Worm (Caenorhabditis elegans) whole organism, L2 larva: Measurements from ENCODE around the gene ant-1.3.
"Not testable (repeated sequence)": the region's sequence is repeated elsewhere in the genome, so short reads cannot be mapped to it uniquely, and the experiment has no call there.

Experiments
- C34F6.9 ChIP-seq: fragments of 150-350 bp; optimal IDR thresholded peaks from 2 replicates; lab custom pipeline; 2014; ENCODE audit warnings: missing biosample characterization, missing genetic modification characterization
- F13H6.1 ChIP-seq: sonication (generic microtip); optimal IDR thresholded peaks from 2 replicates; lab custom pipeline; 2016; ENCODE audit warnings: missing genetic modification characterization, missing compliant biosample characterization
- Y55F3AM.14 ChIP-seq: fragments of 200-800 bp; sonication (Bioruptor generic); optimal IDR thresholded peaks from 2 replicates; lab custom pipeline; 2018; ENCODE audit warnings: mild to moderate bottlenecking, missing genetic modification characterization, missing compliant biosample characterization
- ZK546.5 ChIP-seq: sonication (generic microtip); optimal IDR thresholded peaks from 2 replicates; lab custom pipeline; 2017; ENCODE audit warnings: missing biosample characterization, missing genetic modification characterization
- aly-2 ChIP-seq: fragments of 150-350 bp; optimal IDR thresholded peaks from 2 replicates; lab custom pipeline; 2014; ENCODE audit warnings: missing biosample characterization, missing genetic modification characterization
- ama-1 ChIP-seq: fragments of 150-350 bp; optimal IDR thresholded peaks from 2 replicates; lab custom pipeline; 2018; ENCODE audit warnings: inconsistent platforms
- blmp-1 ChIP-seq: sonication (generic microtip); optimal IDR thresholded peaks from 2 replicates; lab custom pipeline; 2017; ENCODE audit warnings: missing genetic modification characterization, mild to moderate bottlenecking, missing compliant biosample characterization, antibody characterized with exemption, moderate library complexity; ENCODE audit not compliant: insufficient read depth
- ceh-16 ChIP-seq: fragments of 150-350 bp; optimal IDR thresholded peaks from 2 replicates; lab custom pipeline; 2014; ENCODE audit warnings: missing biosample characterization, missing genetic modification characterization
- ceh-82 ChIP-seq: fragments of 150-350 bp; optimal IDR thresholded peaks from 2 replicates; lab custom pipeline; 2014; ENCODE audit warnings: missing biosample characterization, missing genetic modification characterization
- crh-2 ChIP-seq: sonication (generic microtip); optimal IDR thresholded peaks from 2 replicates; lab custom pipeline; 2017; ENCODE audit warnings: missing biosample characterization, missing genetic modification characterization
- dmd-4 ChIP-seq: sonication (generic microtip); optimal IDR thresholded peaks from 2 replicates; lab custom pipeline; 2017; ENCODE audit warnings: missing biosample characterization, missing genetic modification characterization
- egl-27 ChIP-seq: sonication (generic microtip); optimal IDR thresholded peaks from 3 replicates; lab custom pipeline; 2017; ENCODE audit warnings: missing biosample characterization, missing genetic modification reagents, missing genetic modification characterization
- elt-1 ChIP-seq: fragments of 150-350 bp; optimal IDR thresholded peaks from 2 replicates; lab custom pipeline; 2014; ENCODE audit warnings: missing biosample characterization, missing genetic modification characterization
- fos-1 ChIP-seq: fragments of 150-350 bp; optimal IDR thresholded peaks from 2 replicates; lab custom pipeline; 2014; ENCODE audit warnings: missing biosample characterization, missing genetic modification characterization
- gmeb-1 ChIP-seq: fragments of 150-350 bp; optimal IDR thresholded peaks from 2 replicates; lab custom pipeline; 2014; ENCODE audit warnings: missing biosample characterization, missing genetic modification characterization
- lin-11 ChIP-seq: fragments of 150-350 bp; sonication (generic microtip); optimal IDR thresholded peaks from 2 replicates; lab custom pipeline; 2014; ENCODE audit warnings: missing biosample characterization, missing genetic modification characterization, inconsistent platforms, mixed read lengths
- lin-13 ChIP-seq: fragments of 150-350 bp; optimal IDR thresholded peaks from 2 replicates; lab custom pipeline; 2014; ENCODE audit warnings: missing biosample characterization, missing genetic modification reagents, missing genetic modification characterization
- mdl-1 ChIP-seq, 2 experiments: fragments of 150-350 bp in 1 of 2; sonication (generic microtip) in 1 of 2; optimal IDR thresholded peaks; 2 replicates each; lab custom pipeline; 2017; ENCODE audit warnings: missing biosample characterization in 2 of 2, missing genetic modification characterization in 2 of 2
- nhr-10 ChIP-seq: sonication (generic microtip); optimal IDR thresholded peaks from 2 replicates; lab custom pipeline; 2017; ENCODE audit warnings: missing biosample characterization, missing genetic modification characterization
- nhr-11 ChIP-seq: fragments of 150-350 bp; optimal IDR thresholded peaks from 2 replicates; lab custom pipeline; 2014; ENCODE audit warnings: missing biosample characterization, missing genetic modification characterization
- nhr-23 ChIP-seq: fragments of 150-350 bp; optimal IDR thresholded peaks from 2 replicates; lab custom pipeline; 2014; ENCODE audit warnings: missing biosample characterization, missing genetic modification reagents, missing genetic modification characterization
- nhr-237 ChIP-seq: fragments of 150-350 bp; optimal IDR thresholded peaks from 2 replicates; lab custom pipeline; 2014; ENCODE audit warnings: missing biosample characterization, missing genetic modification characterization
- nhr-25 ChIP-seq: fragments of 150-350 bp; sonication (generic microtip); optimal IDR thresholded peaks from 3 replicates; lab custom pipeline; 2014; ENCODE audit warnings: missing biosample characterization, missing genetic modification characterization
- nhr-77 ChIP-seq: fragments of 150-350 bp; optimal IDR thresholded peaks from 2 replicates; lab custom pipeline; 2014; ENCODE audit warnings: missing biosample characterization, missing genetic modification characterization
- peb-1 ChIP-seq: fragments of 150-350 bp; optimal IDR thresholded peaks from 2 replicates; lab custom pipeline; 2014; ENCODE audit warnings: missing biosample characterization, missing genetic modification characterization
- sma-3 ChIP-seq: sonication (generic microtip); optimal IDR thresholded peaks from 2 replicates; lab custom pipeline; 2016; ENCODE audit warnings: missing genetic modification reagents, missing genetic modification characterization, missing compliant biosample characterization
- sma-9 ChIP-seq, 2 experiments: fragments of 150-350 bp in 1 of 2; sonication (generic microtip) in 1 of 2; optimal IDR thresholded peaks; 2 replicates each; lab custom pipeline; 2014 to 2016; ENCODE audit warnings: missing genetic modification characterization in 2 of 2, mild to moderate bottlenecking in 1 of 2, missing biosample characterization in 1 of 2, missing compliant biosample characterization in 1 of 2, missing genetic modification reagents in 1 of 2, moderate library complexity in 1 of 2
- snpc-4 ChIP-seq: fragments of 150-350 bp; optimal IDR thresholded peaks from 2 replicates; lab custom pipeline; 2014; ENCODE audit warnings: missing biosample characterization, missing genetic modification characterization
- unc-39 ChIP-seq: fragments of 150-350 bp; optimal IDR thresholded peaks from 2 replicates; lab custom pipeline; 2014; ENCODE audit warnings: missing biosample characterization, missing genetic modification characterization
- unc-55 ChIP-seq: fragments of 150-350 bp; sonication (generic microtip); optimal IDR thresholded peaks from 3 replicates; lab custom pipeline; 2014; ENCODE audit warnings: missing biosample characterization, missing genetic modification reagents, missing genetic modification characterization
- unc-62 ChIP-seq: fragments of 150-350 bp; optimal IDR thresholded peaks from 2 replicates; lab custom pipeline; 2014; ENCODE audit warnings: missing biosample characterization, missing genetic modification reagents, missing genetic modification characterization
- zag-1 ChIP-seq: fragments of 150-350 bp; optimal IDR thresholded peaks from 2 replicates; lab custom pipeline; 2014; ENCODE audit warnings: missing biosample characterization, missing genetic modification characterization
- ztf-1 ChIP-seq: fragments of 200-800 bp; sonication (Bioruptor generic); conservative IDR thresholded peaks from 2 replicates; pipeline ENCODE4 v1.3.6; 2022; ENCODE audit warnings: missing genetic modification characterization, missing compliant biosample characterization
- ztf-4 ChIP-seq: fragments of 150-350 bp; optimal IDR thresholded peaks from 2 replicates; lab custom pipeline; 2014; ENCODE audit warnings: missing biosample characterization, missing genetic modification characterization

ant-1.3 gene

ce11 chrIV:9748342-9748741 lies 39.2 kb upstream of the ant-1.3 start, which contains the start of gene C28D4.8:
Gene C28D4.8, minus strand, starts transcription at chrIV:9748442.
- no peak for TF ChIP-seq nhr-11 (tag; lab: Kevin White, UChicago)
- TF ChIP-seq aly-2 (tag; lab: Kevin White, UChicago) = no peak
- no peak for TF ChIP-seq egl-27
- TF ChIP-seq unc-62 (GFP tag; lab: Kevin White, UChicago) = no peak
- TF ChIP-seq Y55F3AM.14 = no peak
- no peak for TF ChIP-seq nhr-10 (tag; lab: Kevin White, UChicago)
- TF ChIP-seq lin-11 (tag; lab: Kevin White, UChicago) = no peak
- no peak for TF ChIP-seq snpc-4 (tag; lab: Kevin White, UChicago)
- TF ChIP-seq blmp-1 (tag; lab: Kevin White, UChicago) = no peak
- no peak for TF ChIP-seq peb-1
- TF ChIP-seq ceh-16 (tag; lab: Kevin White, UChicago) = no peak
- no peak for TF ChIP-seq sma-3 (GFP tag; lab: Kevin White, UChicago)
- no peak for TF ChIP-seq mdl-1 (tag; optimal IDR thresholded peaks at IDR 0.05; lab: Kevin White, UChicago)

ce11 chrIV:9746762-9747161 lies 37.7 kb upstream of the ant-1.3 start, which contains the start of gene C28D4.5:
Gene C28D4.5, minus strand, starts transcription at chrIV:9746862.
- TF ChIP-seq ama-1 (lab: Kevin White, UChicago) = no peak
- TF ChIP-seq unc-39 (tag; lab: Kevin White, UChicago) = no peak
- no peak for TF ChIP-seq unc-55 (GFP tag; lab: Kevin White, UChicago)
- no peak for TF ChIP-seq ztf-1
- no peak for TF ChIP-seq nhr-25

- TF ChIP-seq nhr-77 (tag; lab: Kevin White, UChicago) (no peak), C34F6.9 (no peak), elt-1 (tag; lab: Kevin White, UChicago) (no peak), nhr-23 (tag; lab: Kevin White, UChicago) (no peak), gmeb-1 (tag; lab: Kevin White, UChicago) (no peak), ztf-1 (no peak), ceh-82 (no peak), egl-27 (no peak), aly-2 (tag; lab: Kevin White, UChicago) (no peak), nhr-11 (tag; lab: Kevin White, UChicago) (no peak), Y55F3AM.14 (no peak), unc-39 (tag; lab: Kevin White, UChicago) (no peak), fos-1 (no peak), lin-13 (GFP tag; lab: Kevin White, UChicago) (no peak), snpc-4 (tag; lab: Kevin White, UChicago) (no peak), nhr-25 (no peak), crh-2 (tag; lab: Kevin White, UChicago) (no peak), sma-3 (GFP tag; lab: Kevin White, UChicago) (no peak)
- TF ChIP-seq, all 48 proteins: peak for 0
These were observed 35.8 kb upstream of the ant-1.3 start, which contains the start of gene C28D4.4 for ce11 chrIV:9744905-9745304. Gene C28D4.4, minus strand, starts transcription at chrIV:9745005.

- TF ChIP-seq C34F6.9 (no peak), sma-9 (GFP tag; optimal IDR thresholded peaks at IDR 0.05; lab: Kevin White, UChicago) (no peak), sma-9 (tag; optimal IDR thresholded peaks at IDR 0.05; lab: Kevin White, UChicago) (no peak), gmeb-1 (tag; lab: Kevin White, UChicago) (no peak), nhr-237 (tag; lab: Kevin White, UChicago) (no peak), ZK546.5 (tag; lab: Kevin White, UChicago) (no peak), nhr-11 (tag; lab: Kevin White, UChicago) (no peak), crh-2 (tag; lab: Kevin White, UChicago) (no peak), sma-3 (GFP tag; lab: Kevin White, UChicago) (no peak), nhr-25 (no peak), zag-1 (tag; lab: Kevin White, UChicago) (no peak), elt-1 (tag; lab: Kevin White, UChicago) (no peak), dmd-4 (tag; lab: Kevin White, UChicago) (no peak), fos-1 (no peak)
These were observed 33.8 kb upstream of the ant-1.3 start, which contains the start of gene C28D4.7 for ce11 chrIV:9742883-9743282. Gene C28D4.7, minus strand, starts transcription at chrIV:9743147.

ce11 chrIV:9740851-9741549 lies 31.9 kb upstream of the ant-1.3 start, which contains the start of gene gln-6:
Gene gln-6, minus strand, starts transcription at chrIV:9740901.
- TF ChIP-seq F13H6.1 (tag; lab: Kevin White, UChicago); sma-9 (GFP tag; optimal IDR thresholded peaks at IDR 0.05; lab: Kevin White, UChicago); sma-9 (tag; optimal IDR thresholded peaks at IDR 0.05; lab: Kevin White, UChicago); ztf-4: not testable (repeated sequence)
